Fruit fly (Drosophila melanogaster) whole organism, wandering third instar larva: ENCODE measurements around the gene rump.

ENCODE experiments used
- HLH106 ChIP-seq: fragments of 200-800 bp; optimal IDR thresholded peaks from 3 replicates; lab custom pipeline; 2019; ENCODE audit warnings: missing biosample characterization, mild to moderate bottlenecking, missing genetic modification characterization, moderate library complexity
- Rel ChIP-seq, 2 experiments: fragments of 200-800 bp; sonication (Bioruptor generic) in 1 of 2; optimal IDR thresholded peaks; 2 replicates in 1 of 2; 3 replicates in 1 of 2; lab custom pipeline; 2016 to 2019; ENCODE audit warnings: mild to moderate bottlenecking in 2 of 2, missing biosample characterization in 2 of 2, missing genetic modification characterization in 2 of 2, moderate library complexity in 1 of 2
- Vsx2 ChIP-seq: fragments of 200-300, 225-300 bp; sonication (Bioruptor generic); optimal IDR thresholded peaks from 2 replicates; lab custom pipeline; 2018; ENCODE audit warnings: missing biosample characterization, missing genetic modification characterization; ENCODE audit not compliant: partially characterized antibody
- br ChIP-seq: fragments of 200-800 bp; sonication (Bioruptor generic); optimal IDR thresholded peaks from 2 replicates; lab custom pipeline; 2016; ENCODE audit warnings: missing biosample characterization, missing genetic modification characterization
- h ChIP-seq: fragments of 200-800 bp; sonication (Bioruptor generic); optimal IDR thresholded peaks from 3 replicates; lab custom pipeline; 2016; ENCODE audit warnings: missing biosample characterization, mild to moderate bottlenecking, missing genetic modification characterization
- usp ChIP-seq: fragments of >200 bp; optimal IDR thresholded peaks from 2 replicates; lab custom pipeline; 2017; ENCODE audit warnings: missing biosample characterization, missing genetic modification characterization

DNA sequence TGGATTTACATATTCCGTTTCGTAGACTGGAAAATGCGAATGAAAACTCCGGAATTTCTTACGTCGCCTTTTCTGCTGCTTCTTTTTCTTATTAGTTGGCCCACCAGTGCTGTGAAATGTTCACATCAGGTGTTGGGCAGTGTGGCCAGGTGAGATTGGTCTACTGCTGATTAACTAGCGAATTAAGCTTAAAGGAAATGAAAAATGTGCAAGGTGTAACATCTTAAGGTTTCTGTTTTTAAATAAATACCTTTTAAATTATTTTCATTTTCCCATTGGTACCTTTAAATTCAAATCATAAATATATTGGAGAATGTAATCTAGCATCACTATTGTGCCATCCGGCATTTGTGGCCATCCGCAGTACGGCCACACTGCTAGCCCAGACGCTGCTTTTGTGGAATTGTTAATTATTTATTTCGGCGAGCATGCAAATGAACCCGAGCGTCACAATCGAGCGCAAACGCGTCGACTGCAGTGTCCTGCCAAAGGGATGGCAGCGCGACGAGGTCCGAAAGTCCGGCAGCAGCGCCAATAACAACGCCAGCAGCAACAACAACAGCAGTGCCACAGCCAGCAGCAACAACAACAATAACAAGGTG lies 49.4 kb upstream of the rump start, which contains the start of the genes AP-1mu and MBD-like:
- TF ChIP-seq Vsx2 (no peak), usp (GFP tag; lab: Kevin White, UChicago) (no peak), Rel (GFP tag; optimal IDR thresholded peaks at IDR 0.05; lab: Kevin White, UChicago) (no peak), Rel (tag; optimal IDR thresholded peaks at IDR 0.05; lab: Kevin White, UChicago) (peak; percentile 50), h (peak; percentile 81), br (no peak), HLH106 (tag; lab: Kevin White, UChicago) (peak; percentile 73)
